Worm (Caenorhabditis elegans): ENCODE results near the gene Y58A7A.5.

DNA sequence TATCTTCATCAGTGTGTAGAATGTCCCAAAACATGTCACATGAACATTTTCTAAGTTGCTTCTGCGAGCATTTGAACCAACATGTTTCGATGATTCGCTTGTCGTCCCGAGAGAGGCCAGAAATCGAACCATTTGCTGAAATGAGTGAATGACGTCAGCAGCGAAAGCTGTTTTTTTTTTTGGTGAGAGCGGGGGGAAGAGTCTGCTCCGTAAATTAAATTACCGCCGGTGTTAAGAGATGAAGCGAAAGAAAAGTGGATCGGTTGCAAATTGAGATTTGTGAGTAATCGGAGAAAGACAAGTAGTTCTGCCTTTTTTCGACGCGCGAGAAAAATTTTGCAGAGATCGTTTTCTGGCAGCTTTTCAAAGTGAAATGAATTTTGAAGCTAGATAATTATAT is 1.5 kb upstream of the Y58A7A.5 start:
- TF ChIP-seq aly-2 (tag; optimal IDR thresholded peaks at IDR 0.05) (no peak), nhr-12 (tag; optimal IDR thresholded peaks at IDR 0.05) (no peak), unc-55 (GFP tag; optimal IDR thresholded peaks at IDR 0.05) (no peak), skn-1 (tag; optimal IDR thresholded peaks at IDR 0.05) (no peak), ama-1 (optimal IDR thresholded peaks at IDR 0.05) (no peak), elt-1 (tag; optimal IDR thresholded peaks at IDR 0.05) (no peak), fos-1 (tag; optimal IDR thresholded peaks at IDR 0.05) (no peak), ztf-11 (tag; optimal IDR thresholded peaks at IDR 0.05) (no peak), ztf-4 (tag; optimal IDR thresholded peaks at IDR 0.05) (no peak)

Data from whole organism, L2 larva.